Worm (Caenorhabditis elegans) whole organism, dauer: ENCODE data around the gene mtm-6.

Experiments used
- unc-62 ChIP-seq: sonication (generic microtip); optimal IDR thresholded peaks from 2 replicates; lab custom pipeline; 2017; ENCODE audit warnings: missing biosample characterization, missing genetic modification reagents, missing genetic modification characterization

Gene mtm-6

DNA sequence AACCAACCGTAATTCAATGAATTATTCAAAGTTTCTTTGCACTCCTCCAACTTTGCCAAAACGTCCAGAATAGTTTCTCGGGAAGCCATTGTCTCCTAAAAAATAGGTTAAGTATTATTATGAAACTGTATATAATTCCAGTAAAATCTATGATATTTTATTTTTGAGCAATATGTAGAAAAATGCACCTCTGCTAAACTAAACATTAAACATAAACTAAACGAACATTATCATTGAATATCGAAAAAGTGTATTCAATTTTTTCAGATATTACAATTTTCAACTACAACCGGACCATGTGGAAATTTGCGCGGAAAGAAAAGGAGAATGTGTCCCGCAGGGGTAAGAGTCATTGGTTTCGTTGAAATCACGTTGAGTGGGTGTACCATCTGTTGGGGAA is 7.2 kb upstream of the mtm-6 start, which contains the start of gene F53A2.3:
Gene F53A2.3 (minus strand): TSS at position 101 of the 400 bp plus-strand sequence.
- no peak for TF ChIP-seq unc-62

- TF ChIP-seq unc-62, result no peak
These were observed 6.2 kb upstream of the mtm-6 start for ce11 chrIII:13340504-13341274.

DNA sequence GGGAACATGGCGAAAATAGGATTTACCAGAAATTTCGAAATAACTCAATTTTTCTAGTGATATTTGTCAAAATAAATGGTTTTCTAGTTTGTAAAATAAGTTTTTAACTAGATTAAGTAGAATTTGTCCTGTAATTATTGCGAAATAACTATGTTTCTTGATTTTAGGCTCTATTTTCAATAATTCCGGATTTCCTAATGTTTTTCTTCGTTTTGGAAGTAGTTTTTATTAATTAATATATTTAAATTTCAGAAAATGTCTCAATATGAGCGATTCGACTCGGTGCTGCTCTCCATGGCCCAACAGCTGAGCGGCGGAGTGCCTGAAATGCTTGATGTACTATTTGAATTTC is 5.6 kb upstream of the mtm-6 start, which contains the start of gene nud-1:
Gene nud-1 (plus strand): TSS at position 253 of the 352 bp plus-strand sequence.
- TF ChIP-seq unc-62, result no peak

ce11 chrIII:13342079-13342734 is 4.7 kb upstream of the mtm-6 start, which contains the start of gene dro-1:
TSS of gene dro-1 (plus strand) at chrIII:13342684.
- no peak for TF ChIP-seq unc-62

- no peak for TF ChIP-seq unc-62
These were observed 3.8 kb upstream of the mtm-6 start, which contains the start of gene ife-1 for ce11 chrIII:13343117-13343516. TSS of gene ife-1 (plus strand) at chrIII:13343417.

DNA sequence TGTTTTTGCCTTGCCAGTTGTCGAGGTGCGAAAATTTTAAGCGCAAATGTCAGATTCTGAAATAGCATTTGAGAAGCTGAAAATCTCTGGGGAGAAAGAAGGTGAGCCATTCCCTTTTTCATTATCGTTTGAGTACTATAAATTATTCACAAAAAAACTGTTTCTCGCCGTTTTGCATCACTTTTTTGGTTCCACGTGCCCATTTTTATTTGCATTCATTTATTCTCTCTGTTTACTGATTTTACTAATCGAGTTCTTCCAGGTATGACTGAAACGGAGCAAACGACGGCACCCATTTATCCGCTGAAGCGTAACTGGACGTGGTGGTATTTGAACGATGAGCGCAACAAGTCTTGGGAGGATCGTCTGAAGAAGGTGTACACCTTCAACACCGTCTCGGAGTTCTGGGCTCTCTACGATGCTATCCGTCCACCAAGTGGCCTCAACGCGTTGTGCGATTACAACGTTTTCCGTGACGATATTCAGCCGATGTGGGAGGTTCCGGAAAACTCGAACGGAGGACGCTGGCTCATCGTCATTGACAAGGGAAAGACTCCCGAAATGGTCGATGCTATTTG is 3.2 kb upstream of the mtm-6 start:
- TF ChIP-seq unc-62, result no peak

DNA sequence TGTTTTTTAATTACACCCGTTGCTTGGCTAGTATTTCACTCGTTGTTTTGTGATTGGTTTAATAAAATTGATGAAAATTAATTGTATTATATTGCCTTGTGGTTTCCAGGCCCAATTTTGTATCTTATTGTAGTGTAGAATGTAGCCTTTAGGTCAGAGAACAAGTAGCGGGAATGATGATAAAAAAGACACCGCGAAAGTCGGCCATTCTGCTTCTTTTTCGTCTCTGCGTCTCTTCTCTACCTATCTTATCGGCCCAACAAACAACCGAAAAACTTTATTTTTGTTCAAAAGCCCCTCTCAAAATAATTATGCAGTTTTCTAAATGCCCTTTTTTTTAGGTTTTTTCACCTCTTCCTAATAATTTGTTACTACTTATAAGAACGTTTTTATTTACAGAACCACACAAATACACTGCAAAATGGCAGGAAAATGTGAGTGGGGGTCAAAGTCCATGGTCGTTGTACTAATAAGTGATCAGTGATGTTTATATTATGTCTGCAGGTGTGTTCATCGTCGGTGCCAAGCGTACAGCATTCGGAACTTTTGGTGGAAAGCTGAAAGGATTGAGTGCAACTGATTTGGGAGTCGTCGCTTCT is 2.2 kb upstream of the mtm-6 start, which contains the start of gene acaa-2:
Gene acaa-2 (plus strand): TSS at position 400 of the 599 bp plus-strand sequence.
- TF ChIP-seq unc-62, result no peak

DNA sequence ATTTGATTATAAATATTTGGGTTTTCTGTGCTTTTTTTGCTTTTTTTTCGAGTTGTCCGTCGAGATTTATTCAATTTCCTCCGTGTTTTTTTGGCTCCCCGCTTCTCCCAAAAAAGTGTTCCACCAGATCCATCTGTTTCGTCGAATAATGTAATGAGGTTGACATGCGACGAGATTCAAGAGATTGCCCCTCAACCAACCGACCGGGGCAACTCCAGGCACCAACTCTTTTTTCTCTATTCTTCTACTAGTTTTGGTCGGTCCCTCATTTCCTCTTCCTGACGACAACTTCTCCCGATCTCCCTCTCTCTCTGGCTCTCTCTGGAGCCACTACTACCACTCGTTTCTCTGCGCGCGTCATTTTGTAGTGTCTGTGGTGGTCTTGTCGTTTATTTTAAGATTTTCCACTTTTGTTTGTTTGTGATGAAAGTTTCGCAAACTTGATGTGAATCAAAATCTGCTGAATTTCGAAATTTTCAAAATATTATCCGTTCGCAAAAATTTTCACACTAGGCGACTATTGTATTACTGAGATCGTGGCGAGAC is 970 bp downstream of the mtm-6 start:
- TF ChIP-seq unc-62, result no peak

DNA sequence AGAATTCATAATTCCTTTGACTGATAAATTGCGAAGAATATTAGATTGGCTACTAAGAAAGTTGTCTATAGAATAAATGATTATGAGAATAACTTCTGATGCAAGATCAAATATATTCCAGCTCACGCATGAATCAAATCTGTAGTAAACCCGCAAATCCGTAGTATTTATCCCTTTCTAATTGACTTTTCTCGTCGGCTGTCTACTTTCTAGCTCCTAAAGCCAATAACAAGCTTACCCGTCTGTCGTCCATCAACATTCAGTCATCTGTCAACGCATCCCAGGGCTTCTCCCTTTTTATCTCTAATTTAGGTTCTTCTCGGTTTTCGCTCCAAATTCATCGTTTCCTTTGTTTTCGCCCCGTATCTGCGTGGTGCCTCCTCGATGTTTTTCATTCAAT is 2.0 kb downstream of the mtm-6 start:
- TF ChIP-seq unc-62, result no peak

- no peak for TF ChIP-seq unc-62
These were observed 4.1 kb downstream of the mtm-6 start for ce11 chrIII:13350964-13351363.

DNA sequence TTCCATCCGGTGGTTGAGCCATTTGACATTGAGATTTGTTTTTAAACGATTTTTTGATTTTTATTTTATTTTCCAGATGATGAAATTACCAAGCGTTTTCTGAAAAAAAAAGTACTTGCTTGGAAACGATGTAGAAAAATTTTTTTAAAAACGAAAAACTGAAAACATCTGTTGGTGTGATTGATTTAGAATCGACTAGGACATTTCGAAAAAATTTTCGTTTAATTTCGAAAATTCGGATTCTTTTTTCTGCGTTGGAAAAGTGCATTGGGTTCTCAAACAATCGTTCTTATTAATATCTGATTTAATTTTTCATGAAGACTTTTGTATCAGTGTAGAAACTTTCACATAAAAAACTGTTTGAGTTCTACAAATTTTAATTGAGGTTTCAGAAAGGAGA is 12.4 kb downstream of the mtm-6 start, which contains the start of gene F53A2.9:
Gene F53A2.9 (minus strand): TSS at position 101 of the 400 bp plus-strand sequence.
- no peak for TF ChIP-seq unc-62

DNA sequence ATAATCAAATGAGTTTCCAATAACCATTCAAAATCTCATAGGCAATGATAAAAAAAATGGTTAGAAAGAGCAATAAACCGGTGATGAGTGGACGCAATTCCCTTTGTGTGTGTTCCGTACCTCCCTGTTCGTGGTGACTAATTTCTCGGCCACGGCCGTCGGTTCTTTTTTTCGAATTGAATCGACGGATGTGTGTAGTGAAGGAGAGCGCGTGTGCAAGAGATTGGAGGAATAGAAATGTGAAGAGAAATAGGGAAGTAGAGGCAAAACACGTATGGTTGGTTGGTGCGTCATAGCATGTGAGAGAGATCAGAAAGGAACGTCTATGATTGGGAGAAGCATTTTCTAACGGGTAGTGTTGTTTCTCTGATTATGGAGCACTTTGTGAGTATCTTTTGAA is 13.0 kb downstream of the mtm-6 start:
- TF ChIP-seq unc-62, result no peak

DNA sequence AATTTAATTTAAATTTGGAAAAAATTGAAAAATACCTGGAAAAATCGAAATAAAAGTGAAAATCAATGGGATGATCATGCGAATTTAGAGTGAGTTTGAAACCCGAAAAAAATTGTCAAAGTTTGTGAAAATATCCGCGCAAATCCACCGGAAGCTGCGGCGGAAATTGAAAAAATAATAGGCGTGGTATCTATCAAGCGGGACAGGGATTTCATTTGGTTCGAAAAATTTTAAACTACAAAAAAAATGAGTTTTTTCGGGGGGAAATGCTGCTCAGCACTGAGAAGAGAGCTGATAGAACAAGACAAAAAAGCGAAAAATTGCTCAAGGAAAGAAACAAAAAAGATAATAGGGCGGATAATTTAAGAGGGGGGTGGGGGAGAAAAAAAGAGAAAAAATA is 24.1 kb downstream of the mtm-6 start, which contains the start of gene T03F6.9:
Gene T03F6.9 (minus strand): TSS at position 101 of the 400 bp plus-strand sequence.
- no peak for TF ChIP-seq unc-62

DNA sequence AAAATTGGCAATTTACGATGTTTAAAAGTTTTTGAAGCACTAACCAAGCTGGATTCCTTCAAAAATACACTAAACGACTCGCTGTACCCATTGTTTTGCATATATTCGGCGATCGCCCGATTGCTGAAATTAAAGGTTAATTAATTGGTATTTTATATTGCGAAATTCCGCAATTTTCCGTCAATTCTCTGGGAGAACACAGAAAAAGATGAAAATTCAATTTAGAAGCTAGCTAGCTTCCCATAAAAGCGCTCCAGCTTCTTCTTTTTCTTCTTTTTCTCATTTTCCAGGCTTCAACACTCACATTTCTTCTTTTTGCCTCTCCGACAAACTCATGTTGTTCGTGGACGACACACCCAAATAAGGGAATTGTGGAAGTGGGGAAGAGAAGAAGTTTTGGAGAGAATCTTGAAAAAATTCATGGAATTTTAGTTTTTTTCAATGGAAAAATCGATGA is 29.4 kb downstream of the mtm-6 start, which contains the start of gene lis-1:
Gene lis-1 (minus strand): TSS at position 407 of the 457 bp plus-strand sequence.
- no peak for TF ChIP-seq unc-62

DNA sequence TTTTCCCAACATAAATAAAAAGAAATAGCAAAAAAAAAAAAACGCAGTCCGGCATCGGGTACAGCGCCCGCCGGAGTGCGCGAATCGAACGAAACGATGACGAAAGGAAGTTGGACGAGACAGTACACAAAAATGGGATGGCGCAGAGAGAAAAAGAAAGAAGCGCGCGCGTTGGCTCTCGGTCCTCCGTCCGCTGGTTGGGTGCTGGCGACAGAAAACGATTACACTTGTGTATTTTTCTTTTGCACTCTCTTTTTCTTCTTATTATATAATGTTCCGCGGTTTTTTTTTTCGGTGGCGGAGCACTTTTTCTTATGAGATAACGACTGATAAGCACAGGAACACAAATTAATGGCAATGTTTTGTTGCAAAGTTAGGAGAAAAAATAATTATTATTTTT is 30.4 kb downstream of the mtm-6 start:
- TF ChIP-seq unc-62, result no peak

DNA sequence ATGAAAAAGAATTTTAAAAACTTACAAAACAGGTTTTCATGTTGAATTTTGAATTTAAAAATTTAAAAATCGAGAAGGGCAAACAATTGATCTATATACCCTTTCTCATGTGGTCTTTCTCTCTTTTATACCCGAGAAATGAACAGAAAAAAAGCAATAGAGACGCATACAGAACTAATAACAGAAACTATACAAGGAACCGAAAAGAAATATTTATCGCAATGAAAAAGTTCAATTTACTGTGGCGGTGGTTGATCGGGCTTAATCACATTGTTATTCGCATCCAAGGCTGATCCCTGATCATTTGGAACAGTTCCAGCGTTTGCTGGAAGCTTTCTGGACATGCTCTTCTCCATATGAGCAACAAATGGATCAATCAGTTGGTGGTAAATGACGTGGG is 31.4 kb downstream of the mtm-6 start, which contains the start of gene T03F6.10:
Gene T03F6.10 (minus strand): TSS at position 101 of the 400 bp plus-strand sequence.
- no peak for TF ChIP-seq unc-62
